Worm (Caenorhabditis elegans) whole organism, young adult: ENCODE results near the gene btb-12.
"Not testable (repeated sequence)": the region's sequence is repeated elsewhere in the genome, so short reads cannot be mapped to it uniquely, and the experiment has no call there.

ENCODE experiments used
- B0261.1 ChIP-seq: sonication (generic microtip); optimal IDR thresholded peaks from 2 replicates; lab custom pipeline; 2016; ENCODE audit warnings: mild to moderate bottlenecking, missing genetic modification characterization, moderate library complexity, missing compliant biosample characterization
- ama-1 ChIP-seq, 3 experiments: fragments of 150-350 bp in 1 of 3; sonication (generic microtip) in 2 of 3; optimal IDR thresholded peaks; 2 replicates each; lab custom pipeline; 2014 to 2018; ENCODE audit warnings: missing biosample characterization in 2 of 3, missing genetic modification characterization in 2 of 3, missing genetic modification reagents in 2 of 3
- ceh-91 ChIP-seq: fragments of 200-800 bp; sonication (Bioruptor generic); IDR thresholded peaks from 2 replicates; pipeline ENCODE4 v1.3.6; 2022; ENCODE audit warnings: missing genetic modification reagents, missing genetic modification characterization, missing compliant biosample characterization
- egl-18 ChIP-seq: fragments of 200-800 bp; sonication (Bioruptor generic); IDR thresholded peaks from 2 replicates; pipeline ENCODE4 v1.3.6; 2022; ENCODE audit warnings: missing genetic modification reagents, missing genetic modification characterization, missing compliant biosample characterization
- egrh-3 ChIP-seq: fragments of 200-800 bp; sonication (Bioruptor generic); IDR thresholded peaks from 2 replicates; pipeline ENCODE4 v1.3.6; 2022; ENCODE audit warnings: missing genetic modification reagents, missing genetic modification characterization, missing compliant biosample characterization
- lag-1 ChIP-seq: fragments of 200-800 bp; sonication (Bioruptor generic); IDR thresholded peaks from 2 replicates; pipeline ENCODE4 v1.3.6; 2022; ENCODE audit warnings: missing genetic modification reagents, missing genetic modification characterization, missing compliant biosample characterization
- lin-26 ChIP-seq: fragments of 200-800 bp; sonication (Bioruptor generic); IDR thresholded peaks from 2 replicates; pipeline ENCODE4 v1.3.6; 2022; ENCODE audit warnings: missing genetic modification reagents, missing genetic modification characterization, missing compliant biosample characterization
- sdz-38 ChIP-seq: sonication (generic microtip); optimal IDR thresholded peaks from 2 replicates; lab custom pipeline; 2016; ENCODE audit warnings: missing genotype, missing genetic modification characterization, missing compliant biosample characterization
- ztf-3 ChIP-seq: fragments of 200-800 bp; sonication (Bioruptor generic); optimal IDR thresholded peaks from 2 replicates; lab custom pipeline; 2018; ENCODE audit warnings: mild to moderate bottlenecking, missing genetic modification characterization, missing compliant biosample characterization

ce11 chrII:1627783-1628182, 27.2 kb upstream of the btb-12 start, which contains the start of gene C08E3.15:
- TF ChIP-seq ama-1 (optimal IDR thresholded peaks at IDR 0.05; lab: Kevin White, UChicago); ama-1 (GFP tag; optimal IDR thresholded peaks at IDR 0.05; lab: Kevin White, UChicago); lin-26 (GFP tag; lab: Robert Waterston, UW); sdz-38 (tag; lab: Kevin White, UChicago); egl-18; B0261.1 (tag; lab: Kevin White, UChicago); lag-1; ztf-3 (GFP tag; lab: Kevin White, UChicago); egrh-3; ceh-91 (GFP tag; lab: Robert Waterston, UW): not testable (repeated sequence)
